Fruit fly (Drosophila melanogaster): Measurements from ENCODE around the gene CG11983.
A peak's percentile ranks its signal among the peaks of the same experiment; 100 is the strongest.

The CG11983 gene

DNA sequence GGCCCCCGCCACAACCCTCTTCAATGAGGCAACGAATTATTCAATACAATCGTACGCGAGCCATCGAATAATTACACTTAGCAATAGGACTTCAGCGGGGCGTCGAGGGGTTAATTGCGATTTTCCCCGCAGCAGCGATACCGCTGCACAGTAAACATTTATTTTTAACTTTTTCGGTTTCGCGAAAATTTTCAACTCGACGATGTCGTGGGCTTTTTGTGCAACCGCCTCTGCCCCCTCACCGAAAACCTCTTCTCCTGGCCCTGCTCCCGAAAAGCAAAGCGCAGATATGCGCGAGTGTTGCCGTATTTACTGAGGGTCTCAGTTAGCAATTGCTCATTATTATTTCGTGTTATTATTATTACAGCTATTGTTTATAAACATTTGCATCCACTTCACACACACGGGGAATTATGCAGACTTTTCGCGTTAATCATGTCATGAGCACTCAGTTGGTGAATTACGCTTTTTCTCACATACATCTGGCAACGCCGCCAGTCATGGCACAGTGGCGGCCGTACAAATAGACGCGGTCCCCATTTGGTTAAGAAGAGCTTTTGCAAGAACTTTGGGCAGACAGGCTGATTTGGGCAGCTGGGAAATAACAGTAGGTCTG lies 5.8 kb downstream of the CG11983 start (continued):
- TF ChIP-seq ab (GFP tag; optimal IDR thresholded peaks at IDR 0.05): no peak
- TF ChIP-seq CG10654 (GFP tag; optimal IDR thresholded peaks at IDR 0.05): peak; percentile 10
- TF ChIP-seq CG17912 (GFP tag; optimal IDR thresholded peaks at IDR 0.05): no peak
- peak; percentile 26 for TF ChIP-seq Sry-δ (GFP tag; optimal IDR thresholded peaks at IDR 0.05)
- peak; percentile 25 for TF ChIP-seq nerfin-1 (tag; optimal IDR thresholded peaks at IDR 0.05)
- TF ChIP-seq kah (GFP tag; optimal IDR thresholded peaks at IDR 0.05): no peak
- no peak for TF ChIP-seq CG10274 (GFP tag; optimal IDR thresholded peaks at IDR 0.05)
- TF ChIP-seq CG3847 (GFP tag; IDR thresholded peaks at IDR 0.05): peak; percentile 62
- TF ChIP-seq eyg (GFP tag; optimal IDR thresholded peaks at IDR 0.05): no peak
- no peak for TF ChIP-seq psq (GFP tag; optimal IDR thresholded peaks at IDR 0.05)
- no peak for TF ChIP-seq az2 (GFP tag; optimal IDR thresholded peaks at IDR 0.05)
- TF ChIP-seq CG10267 (tag; optimal IDR thresholded peaks at IDR 0.05): peak; percentile 17
- TF ChIP-seq Ptx1 (GFP tag; IDR thresholded peaks at IDR 0.05): peak; percentile 30; the same call in 1 of the 2 replicates
- TF ChIP-seq CG1529 (GFP tag; optimal IDR thresholded peaks at IDR 0.05): no peak
- no peak for TF ChIP-seq fd3F (GFP tag; optimal IDR thresholded peaks at IDR 0.05)
- peak; percentile 39; the same call in 1 of the 2 replicates for TF ChIP-seq Atf6 (GFP tag; IDR thresholded peaks at IDR 0.05)
- TF ChIP-seq Sox100B (GFP tag; optimal IDR thresholded peaks at IDR 0.05): no peak
- TF ChIP-seq ase (GFP tag; IDR thresholded peaks at IDR 0.05): no peak
- no peak for TF ChIP-seq lov (optimal IDR thresholded peaks at IDR 0.05)
- TF ChIP-seq lov (GFP tag; IDR thresholded peaks at IDR 0.05): no peak
- TF ChIP-seq ranshi (GFP tag; IDR thresholded peaks at IDR 0.05): peak; percentile 29; the same call in 1 of the 2 replicates
- no peak for TF ChIP-seq Hr78 (GFP tag; optimal IDR thresholded peaks at IDR 0.05)
- TF ChIP-seq salm (tag; optimal IDR thresholded peaks at IDR 0.05): no peak
- TF ChIP-seq dm (GFP tag; optimal IDR thresholded peaks at IDR 0.05): peak; percentile 50
- TF ChIP-seq Six4 (GFP tag; optimal IDR thresholded peaks at IDR 0.05): peak; percentile 57
- TF ChIP-seq p53 (GFP tag; optimal IDR thresholded peaks at IDR 0.05): peak; percentile 32
- TF ChIP-seq CG34422 (GFP tag; IDR thresholded peaks at IDR 0.05): peak; percentile 52; the same call in 1 of the 3 replicates
- TF ChIP-seq Xbp1 (GFP tag; optimal IDR thresholded peaks at IDR 0.05): peak; percentile 62
- peak; percentile 31 for TF ChIP-seq BEAF-32 (GFP tag; optimal IDR thresholded peaks at IDR 0.05)
- peak; percentile 81 for TF ChIP-seq Fer1 (GFP tag; optimal IDR thresholded peaks at IDR 0.05)
- TF ChIP-seq kay (GFP tag; optimal IDR thresholded peaks at IDR 0.05): peak; percentile 6
- no peak; the same call in 1 of the 2 replicates for TF ChIP-seq Oaz (GFP tag; IDR thresholded peaks at IDR 0.05)
- no peak for TF ChIP-seq CG6813 (GFP tag; optimal IDR thresholded peaks at IDR 0.05)
- no peak for TF ChIP-seq pros (GFP tag; optimal IDR thresholded peaks at IDR 0.05)
- TF ChIP-seq Xrp1 (GFP tag; IDR thresholded peaks at IDR 0.05): 0 out of 2 replicates have a peak, but pooled peaks have one; percentile 42
- TF ChIP-seq CG6272 (GFP tag; IDR thresholded peaks at IDR 0.05): no peak
- no peak for TF ChIP-seq Abd-B (GFP tag; optimal IDR thresholded peaks at IDR 0.05)
- peak; percentile 26 for TF ChIP-seq CG9727 (GFP tag; optimal IDR thresholded peaks at IDR 0.05)
- no peak for TF ChIP-seq CG12219 (GFP tag; optimal IDR thresholded peaks at IDR 0.05)
- peak; percentile 14; the same call in 1 of the 2 replicates for TF ChIP-seq nerfin-2 (GFP tag; IDR thresholded peaks at IDR 0.05; ENCODE audit: partially characterized antibody)
- peak; percentile 25 for TF ChIP-seq CG4424 (GFP tag; optimal IDR thresholded peaks at IDR 0.05)
- TF ChIP-seq CG9609 (GFP tag; optimal IDR thresholded peaks at IDR 0.05): peak; percentile 72
- TF ChIP-seq CG11456 (GFP tag; IDR thresholded peaks at IDR 0.05): 0 out of 3 replicates have a peak, but pooled peaks have one; percentile 21
- TF ChIP-seq NfI (GFP tag; optimal IDR thresholded peaks at IDR 0.05): peak; percentile 44
- no peak for TF ChIP-seq CG11695 (GFP tag; IDR thresholded peaks at IDR 0.05)
- TF ChIP-seq sr (GFP tag; IDR thresholded peaks at IDR 0.05): 0 out of 3 replicates have a peak, but pooled peaks have one; percentile 53
- TF ChIP-seq ems (GFP tag; optimal IDR thresholded peaks at IDR 0.05): peak; percentile 46
- no peak for TF ChIP-seq CG3838 (GFP tag; optimal IDR thresholded peaks at IDR 0.05)
- peak; percentile 47 for TF ChIP-seq CG8944 (GFP tag; optimal IDR thresholded peaks at IDR 0.05)
- no peak for TF ChIP-seq Oli (tag; optimal IDR thresholded peaks at IDR 0.05)

Data from whole organism, embryonic.